Fruit fly (Drosophila melanogaster) whole organism, adult: ENCODE data around the gene CG13138.

Experiments
- CG7101 ChIP-seq: fragments of 200-800 bp; sonication (Bioruptor generic); optimal IDR thresholded peaks from 2 replicates; lab custom pipeline; 2018; ENCODE audit warnings: missing biosample characterization, mild to moderate bottlenecking, missing genetic modification characterization, moderate library complexity
- Clk ChIP-seq: fragments of 200-800 bp; sonication (Bioruptor generic); optimal IDR thresholded peaks from 2 replicates; lab custom pipeline; 2017; ENCODE audit warnings: missing biosample characterization, missing genetic modification characterization
- Mnt ChIP-seq: fragments of 200-800 bp; sonication (Bioruptor generic); optimal IDR thresholded peaks from 2 replicates; lab custom pipeline; 2016; ENCODE audit warnings: missing biosample characterization, mild to moderate bottlenecking, missing genetic modification characterization
- kay ChIP-seq: fragments of 200-800 bp; sonication (Bioruptor generic); peaks from one replicate; lab custom pipeline; 2016; ENCODE audit warnings: missing biosample characterization, missing genetic modification characterization, borderline replicate concordance
- toe ChIP-seq: fragments of 200-800 bp; sonication (Bioruptor generic); optimal IDR thresholded peaks from 2 replicates; lab custom pipeline; 2016; ENCODE audit warnings: missing biosample characterization, missing genetic modification characterization

DNA sequence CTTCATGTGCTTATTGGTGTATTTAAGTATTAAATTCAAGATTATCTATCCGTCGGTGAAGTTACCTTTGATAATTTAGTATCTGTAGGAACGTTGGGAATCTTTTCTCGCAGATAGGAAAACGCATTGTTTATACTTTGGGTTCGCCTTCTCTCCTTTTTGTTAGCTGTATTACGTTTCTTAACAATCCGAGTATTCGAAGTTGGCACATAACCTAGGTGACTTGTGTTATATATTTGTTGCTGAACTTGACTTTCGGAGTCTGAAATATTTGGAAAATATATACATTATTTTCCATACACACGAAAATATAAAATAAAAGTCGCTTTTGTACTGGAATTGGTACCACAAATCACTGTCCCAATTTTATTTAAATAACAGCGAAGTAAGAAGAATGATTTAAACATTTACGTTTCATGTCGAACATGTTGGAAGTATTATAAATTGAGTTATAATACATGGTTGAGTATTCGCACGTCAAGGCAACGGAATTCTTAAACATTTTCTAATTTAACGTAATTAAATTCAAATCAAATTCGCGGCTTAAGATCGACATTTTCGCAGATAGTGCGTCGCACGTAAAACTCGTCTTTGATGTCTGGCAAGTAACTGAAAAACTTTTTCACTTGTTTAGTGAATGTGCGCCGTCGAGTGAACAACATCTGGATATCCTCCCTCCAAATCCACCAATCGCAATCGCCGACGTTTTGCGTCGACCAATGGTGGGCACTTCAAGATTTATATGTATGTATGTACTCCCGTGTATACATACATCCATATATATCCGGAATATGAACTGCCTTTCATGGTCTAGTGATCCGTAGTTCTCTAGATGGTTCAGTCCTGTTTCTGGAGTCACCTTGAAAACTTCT, 6.8 kb downstream of the CG13138 start, which contains the start of gene Hand:
- TF ChIP-seq toe = no peak
- TF ChIP-seq kay (GFP tag; lab: Kevin White, UChicago) = peak; percentile 93
- no peak for TF ChIP-seq Mnt
- no peak for TF ChIP-seq Clk (GFP tag; lab: Kevin White, UChicago)
- no peak for TF ChIP-seq CG7101 (tag; lab: Kevin White, UChicago)
